Fruit fly (Drosophila melanogaster) whole organism, embryonic: ENCODE measurements around the gene CG7601.

Experiments
- Atf-2 ChIP-seq: fragments of 200-800 bp; sonication (Bioruptor generic); optimal IDR thresholded peaks from 2 replicates; lab custom pipeline; 2016; ENCODE audit warnings: missing biosample characterization, missing genetic modification characterization
- C15 ChIP-seq: fragments of 200-800 bp; sonication (Bioruptor generic); IDR thresholded peaks from 3 replicates; pipeline ENCODE4 v1.3.6; 2022; ENCODE audit warnings: missing biosample characterization, missing genetic modification characterization
- CG10654 ChIP-seq: fragments of 200-800 bp; sonication (Bioruptor generic); optimal IDR thresholded peaks from 2 replicates; lab custom pipeline; 2016; ENCODE audit warnings: missing biosample characterization, missing genetic modification characterization
- CG11723 ChIP-seq: fragments of 200-800 bp; sonication (Bioruptor generic); optimal IDR thresholded peaks from 2 replicates; lab custom pipeline; 2017; ENCODE audit warnings: missing biosample characterization, mild to moderate bottlenecking, missing genetic modification characterization
- CG12744 ChIP-seq: fragments of 200-800 bp; sonication (Bioruptor generic); optimal IDR thresholded peaks from 2 replicates; lab custom pipeline; 2016; ENCODE audit warnings: missing biosample characterization, missing genetic modification characterization
- CG16863 ChIP-seq: fragments of 200-800 bp; sonication (Bioruptor generic); optimal IDR thresholded peaks from 3 replicates; lab custom pipeline; 2016; ENCODE audit warnings: missing biosample characterization, missing genetic modification characterization
- CG17361 ChIP-seq: fragments of 200-800 bp; sonication (Bioruptor generic); IDR thresholded peaks from 3 replicates; pipeline ENCODE4 v1.3.6; 2022; ENCODE audit warnings: missing biosample characterization, missing genetic modification characterization
- CG17385 ChIP-seq: fragments of 200-800 bp; sonication (Bioruptor generic); optimal IDR thresholded peaks from 3 replicates; lab custom pipeline; 2018; ENCODE audit warnings: missing biosample characterization, mild to moderate bottlenecking, missing genetic modification characterization
- CG34376 ChIP-seq: fragments of 200-800 bp; sonication (Bioruptor generic); optimal IDR thresholded peaks from 2 replicates; lab custom pipeline; 2018; ENCODE audit warnings: missing biosample characterization, mild to moderate bottlenecking, missing genetic modification characterization
- CG3847 ChIP-seq: fragments of 200-800 bp; sonication (Bioruptor generic); IDR thresholded peaks from 2 replicates; pipeline ENCODE4 v1.3.6; 2022; ENCODE audit warnings: missing biosample characterization, missing genetic modification characterization
- CG4360 ChIP-seq: fragments of 200-800 bp; sonication (Bioruptor generic); IDR thresholded peaks from 2 replicates; pipeline ENCODE4 v1.3.6; 2022; ENCODE audit warnings: missing biosample characterization, missing genetic modification characterization
- CG7271 ChIP-seq: fragments of 200-800 bp; sonication (Bioruptor generic); optimal IDR thresholded peaks from 2 replicates; lab custom pipeline; 2018; ENCODE audit warnings: missing biosample characterization, mild to moderate bottlenecking, missing genetic modification characterization, moderate library complexity
- CG9437 ChIP-seq: fragments of 200-800 bp; sonication (Bioruptor generic); optimal IDR thresholded peaks from 2 replicates; lab custom pipeline; 2018; ENCODE audit warnings: missing biosample characterization, mild to moderate bottlenecking, missing genetic modification characterization
- Chrac-16 ChIP-seq: fragments of 200-800 bp; sonication (Bioruptor generic); optimal IDR thresholded peaks from 3 replicates; lab custom pipeline; 2016; ENCODE audit warnings: missing biosample characterization, missing genetic modification characterization
- CkIIα-i1 ChIP-seq: fragments of 200-800 bp; sonication (Bioruptor generic); IDR thresholded peaks from 2 replicates; pipeline ENCODE4 v1.3.6; 2022; ENCODE audit warnings: missing biosample characterization, missing genetic modification characterization
- CoRest ChIP-seq: fragments of 200-800 bp; sonication (Bioruptor generic); optimal IDR thresholded peaks from 3 replicates; lab custom pipeline; 2018; ENCODE audit warnings: missing biosample characterization, mild to moderate bottlenecking, missing genetic modification characterization, moderate library complexity
- Dip2 ChIP-seq: fragments of 200-800 bp; sonication (Bioruptor generic); IDR thresholded peaks from 2 replicates; pipeline ENCODE4 v1.3.6; 2022; ENCODE audit warnings: missing biosample characterization, missing genetic modification characterization
- Eip74EF ChIP-seq, 2 experiments: fragments of 200-800 bp in 1 of 2; fragments of >200 bp in 1 of 2; sonication (Bioruptor generic) in 1 of 2; optimal IDR thresholded peaks; 2 replicates each; lab custom pipeline; 2017 to 2019; ENCODE audit warnings: missing biosample characterization in 2 of 2, missing genetic modification characterization in 2 of 2, mild to moderate bottlenecking in 1 of 2, moderate library complexity in 1 of 2
- Ets65A ChIP-seq: fragments of 200-800 bp; sonication (Bioruptor generic); peaks from one replicate; lab custom pipeline; 2016; ENCODE audit warnings: missing biosample characterization, missing genetic modification characterization
- H2.0 ChIP-seq: fragments of 200-800 bp; sonication (Bioruptor generic); IDR thresholded peaks from 2 replicates; pipeline ENCODE4 v1.3.6; 2022; ENCODE audit warnings: missing biosample characterization, missing genetic modification characterization
- HLH54F ChIP-seq: fragments of 200-800 bp; sonication (Bioruptor generic); optimal IDR thresholded peaks from 3 replicates; lab custom pipeline; 2016; ENCODE audit warnings: missing biosample characterization, missing genetic modification characterization
- Hr51 ChIP-seq, 2 experiments: fragments of 200-800 bp; sonication (Bioruptor generic); optimal IDR thresholded peaks; 2 replicates in 1 of 2; 3 replicates in 1 of 2; lab custom pipeline; 2016 to 2018; ENCODE audit warnings: missing biosample characterization in 2 of 2, missing genetic modification characterization in 2 of 2, mild to moderate bottlenecking in 1 of 2, moderate library complexity in 1 of 2
- Hsf ChIP-seq: fragments of 200-800 bp; sonication (Bioruptor generic); optimal IDR thresholded peaks from 3 replicates; lab custom pipeline; 2016; ENCODE audit warnings: missing biosample characterization, missing genetic modification characterization
- Med ChIP-seq: fragments of 200-800 bp; sonication (Bioruptor generic); peaks from one replicate; lab custom pipeline; 2016; ENCODE audit warnings: missing biosample characterization, missing genetic modification characterization, mild to moderate bottlenecking, inconsistent platforms, moderate library complexity
- Mrtf ChIP-seq: fragments of 200-800 bp; sonication (Bioruptor generic); IDR thresholded peaks from 3 replicates; pipeline ENCODE4 v1.3.6; 2022; ENCODE audit warnings: missing biosample characterization, missing genetic modification characterization
- Neu2 ChIP-seq: fragments of 200-800 bp; sonication (Bioruptor generic); optimal IDR thresholded peaks from 3 replicates; lab custom pipeline; 2016; ENCODE audit warnings: missing biosample characterization, missing genetic modification characterization, borderline replicate concordance
- Nf-YA ChIP-seq: fragments of 200-800 bp; sonication (Bioruptor generic); IDR thresholded peaks from 2 replicates; pipeline ENCODE4 v1.3.6; 2022; ENCODE audit warnings: missing biosample characterization, missing genetic modification characterization
- Oli ChIP-seq: fragments of 200-800 bp; sonication (Bioruptor generic); optimal IDR thresholded peaks from 2 replicates; lab custom pipeline; 2018; ENCODE audit warnings: missing biosample characterization, mild to moderate bottlenecking, missing genetic modification characterization, moderate library complexity
- Scr ChIP-seq: fragments of 200-800 bp; sonication (Bioruptor generic); IDR thresholded peaks from 2 replicates; pipeline ENCODE4 v1.3.6; 2022; ENCODE audit warnings: missing biosample characterization, missing genetic modification characterization; ENCODE audit not compliant: partially characterized antibody
- Spps ChIP-seq: fragments of 200-800 bp; sonication (Bioruptor generic); optimal IDR thresholded peaks from 2 replicates; lab custom pipeline; 2018; ENCODE audit warnings: missing biosample characterization, mild to moderate bottlenecking, missing genetic modification characterization
- ab ChIP-seq: fragments of 200-800 bp; sonication (Bioruptor generic); optimal IDR thresholded peaks from 2 replicates; lab custom pipeline; 2016; ENCODE audit warnings: missing biosample characterization, missing genetic modification characterization
- ac ChIP-seq: fragments of 200-800 bp; sonication (Bioruptor generic); optimal IDR thresholded peaks from 3 replicates; lab custom pipeline; 2017; ENCODE audit warnings: missing biosample characterization, mild to moderate bottlenecking, missing genetic modification characterization
- ato ChIP-seq: fragments of 200-800 bp; sonication (Bioruptor generic); IDR thresholded peaks from 2 replicates; pipeline ENCODE4 v1.3.6; 2022; ENCODE audit warnings: missing biosample characterization, missing genetic modification characterization; ENCODE audit not compliant: partially characterized antibody
- br ChIP-seq: fragments of >200 bp; optimal IDR thresholded peaks from 2 replicates; lab custom pipeline; 2017
- corto ChIP-seq: fragments of 200-800 bp; sonication (Bioruptor generic); optimal IDR thresholded peaks from 2 replicates; lab custom pipeline; 2016; ENCODE audit warnings: missing biosample characterization, mild to moderate bottlenecking, missing genetic modification characterization, moderate library complexity
- danr ChIP-seq: fragments of 200-800 bp; sonication (Bioruptor generic); IDR thresholded peaks from 2 replicates; pipeline ENCODE4 v1.3.6; 2022; ENCODE audit warnings: missing biosample characterization, missing genetic modification characterization
- disco-r ChIP-seq: fragments of 200-800 bp; sonication (Bioruptor generic); optimal IDR thresholded peaks from 2 replicates; lab custom pipeline; 2016; ENCODE audit warnings: missing biosample characterization, missing genetic modification characterization
- eyg ChIP-seq: fragments of 200-800 bp; sonication (Bioruptor generic); optimal IDR thresholded peaks from 3 replicates; lab custom pipeline; 2016; ENCODE audit warnings: missing biosample characterization, missing genetic modification characterization
- gce ChIP-seq: fragments of 200-800 bp; sonication (Bioruptor generic); IDR thresholded peaks from 3 replicates; pipeline ENCODE4 v1.3.6; 2022; ENCODE audit warnings: missing biosample characterization, missing genetic modification characterization
- hkb ChIP-seq, 2 experiments: fragments of 200-800 bp in 1 of 2; fragments of >200 bp in 1 of 2; sonication (Bioruptor generic) in 1 of 2; IDR thresholded peaks in 1 of 2; optimal IDR thresholded peaks in 1 of 2; 2 replicates each; pipeline versions ENCODE4 v1.3.6 to Lab custom; 2017 to 2022; ENCODE audit warnings: missing biosample characterization in 1 of 2, missing genetic modification characterization in 1 of 2
- luna ChIP-seq: fragments of 200-800 bp; sonication (Bioruptor generic); optimal IDR thresholded peaks from 2 replicates; lab custom pipeline; 2016; ENCODE audit warnings: missing biosample characterization, missing genetic modification characterization
- mld ChIP-seq: fragments of 200-800 bp; sonication (Bioruptor generic); IDR thresholded peaks from 3 replicates; pipeline ENCODE4 v1.3.6; 2022; ENCODE audit warnings: missing biosample characterization, missing genetic modification characterization; ENCODE audit not compliant: partially characterized antibody
- onecut ChIP-seq: fragments of 200-800 bp; sonication (Bioruptor generic); IDR thresholded peaks from 2 replicates; pipeline ENCODE4 v1.3.6; 2022; ENCODE audit warnings: missing biosample characterization, missing genetic modification characterization
- org-1 ChIP-seq: fragments of 200-800 bp; sonication (Bioruptor generic); optimal IDR thresholded peaks from 2 replicates; lab custom pipeline; 2017; ENCODE audit warnings: missing biosample characterization, missing genetic modification characterization
- pum ChIP-seq: fragments of 200-800 bp; sonication (Bioruptor generic); optimal IDR thresholded peaks from 2 replicates; lab custom pipeline; 2016; ENCODE audit warnings: missing biosample characterization, missing genetic modification characterization
- ranshi ChIP-seq: fragments of 200-800 bp; sonication (Bioruptor generic); IDR thresholded peaks from 2 replicates; pipeline ENCODE4 v1.3.6; 2022; ENCODE audit warnings: missing biosample characterization, missing genetic modification characterization
- sens ChIP-seq: fragments of 200-800 bp; sonication (Bioruptor generic); peaks from one replicate; lab custom pipeline; 2016; ENCODE audit warnings: missing biosample characterization, missing genetic modification characterization
- sisA ChIP-seq: fragments of 200-800 bp; sonication (Bioruptor generic); IDR thresholded peaks from 2 replicates; pipeline ENCODE4 v1.3.6; 2022; ENCODE audit warnings: missing biosample characterization, missing genetic modification characterization
- sqz ChIP-seq: fragments of 200-800 bp; sonication (Bioruptor generic); optimal IDR thresholded peaks from 3 replicates; lab custom pipeline; 2018; ENCODE audit warnings: missing biosample characterization, mild to moderate bottlenecking, missing genetic modification characterization
- stwl ChIP-seq: fragments of 200-800 bp; sonication (Bioruptor generic); optimal IDR thresholded peaks from 3 replicates; lab custom pipeline; 2018; ENCODE audit warnings: missing biosample characterization, mild to moderate bottlenecking, missing genetic modification characterization, moderate library complexity

CG7601 gene

DNA sequence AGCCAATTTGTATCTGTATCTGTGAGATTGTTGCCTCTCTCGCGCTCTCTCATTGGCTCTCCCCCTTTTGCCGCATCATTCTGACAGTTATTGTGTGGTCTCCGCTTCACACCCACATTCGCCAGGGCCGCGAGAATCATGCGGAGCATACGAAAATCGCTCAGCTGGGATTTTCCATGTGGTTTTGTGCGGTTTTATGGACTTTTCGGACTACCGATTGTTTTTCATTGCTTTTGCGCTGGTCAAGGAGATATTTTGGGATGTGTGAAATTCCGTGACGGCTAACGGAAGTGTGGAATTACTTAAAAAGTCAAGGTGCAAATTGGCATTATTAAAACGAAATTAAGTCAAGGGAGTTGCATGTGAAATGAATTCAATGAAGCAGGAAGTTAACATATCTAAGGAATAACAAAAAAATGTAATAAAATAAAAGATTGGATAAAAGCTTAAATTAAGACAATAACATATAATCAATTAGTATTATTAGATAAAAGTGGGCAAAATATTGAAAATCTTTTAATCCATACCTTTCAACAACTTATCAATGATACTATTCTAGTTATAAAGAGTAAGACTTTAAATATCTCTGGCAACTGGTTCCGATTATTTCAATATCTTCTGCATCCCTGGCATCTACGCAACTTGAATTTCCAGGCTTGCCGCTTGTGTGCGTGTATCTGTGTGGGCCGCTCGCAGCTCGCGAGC is 35.7 kb upstream of the CG7601 start (continued):
- no peak for TF ChIP-seq ranshi (GFP tag; lab: Robert Waterston, UW)
- no peak for TF ChIP-seq Hr51 (GFP tag; optimal IDR thresholded peaks at IDR 0.05; lab: Kevin White, UChicago)
- TF ChIP-seq Dip2 (GFP tag; lab: Robert Waterston, UW) = no peak
- TF ChIP-seq hkb (optimal IDR thresholded peaks at IDR 0.05; lab: Kevin White, UChicago) = no peak
- TF ChIP-seq hkb (GFP tag; IDR thresholded peaks at IDR 0.05; lab: Robert Waterston, UW) = no peak
- peak; percentile 25 for TF ChIP-seq CG10654 (GFP tag; lab: Kevin White, UChicago)
- TF ChIP-seq Neu2 (GFP tag; lab: Kevin White, UChicago) = no peak
- no peak for TF ChIP-seq Scr
- TF ChIP-seq Spps (tag; lab: Kevin White, UChicago) = no peak
- no peak for TF ChIP-seq corto
- TF ChIP-seq br (lab: Kevin White, UChicago) = no peak
- no peak for TF ChIP-seq CG34376
- no peak for TF ChIP-seq gce
- no peak for TF ChIP-seq eyg (GFP tag; lab: Kevin White, UChicago)
- TF ChIP-seq sqz (GFP tag; lab: Kevin White, UChicago) = no peak
- no peak for TF ChIP-seq Atf-2 (GFP tag; lab: Kevin White, UChicago)
- TF ChIP-seq pum (GFP tag; lab: Kevin White, UChicago) = peak; percentile 3
- TF ChIP-seq Ets65A (GFP tag; lab: Kevin White, UChicago) = peak; percentile 94
- TF ChIP-seq CG16863 (GFP tag; lab: Kevin White, UChicago) = no peak
- peak; percentile 63 for TF ChIP-seq CoRest (tag; lab: Kevin White, UChicago)
- TF ChIP-seq Med (GFP tag; lab: Kevin White, UChicago) = peak; percentile 24
- TF ChIP-seq danr (GFP tag; lab: Robert Waterston, UW) = 0 out of 2 replicates have a peak, but pooled peaks have one; percentile 20
- TF ChIP-seq ato = no peak
- no peak for TF ChIP-seq disco-r (GFP tag; lab: Kevin White, UChicago)
- TF ChIP-seq luna (GFP tag; lab: Kevin White, UChicago) = no peak
- peak; percentile 93 for TF ChIP-seq CG9437 (GFP tag; lab: Kevin White, UChicago)
- TF ChIP-seq Mrtf (GFP tag; lab: Robert Waterston, UW) = 0 out of 3 replicates have a peak, but pooled peaks have one; percentile 39
- peak; percentile 30 for TF ChIP-seq CG11723 (GFP tag; lab: Kevin White, UChicago)
- peak; percentile 91 for TF ChIP-seq sens (GFP tag; lab: Kevin White, UChicago)
- no peak for TF ChIP-seq CG7271
- TF ChIP-seq ac (GFP tag; lab: Kevin White, UChicago) = no peak
- TF ChIP-seq H2.0 (GFP tag; lab: Robert Waterston, UW) = peak; percentile 35; the same call in 1 of the 2 replicates
- no peak for TF ChIP-seq org-1 (GFP tag; lab: Kevin White, UChicago)
- no peak for TF ChIP-seq ab (GFP tag; lab: Kevin White, UChicago)
- TF ChIP-seq C15 = no peak
- peak; percentile 36 for TF ChIP-seq Oli (tag; lab: Kevin White, UChicago)
- TF ChIP-seq onecut (GFP tag; lab: Robert Waterston, UW) = no peak
- 0 out of 2 replicates have a peak, but pooled peaks have one; percentile 19 for TF ChIP-seq CG3847 (GFP tag; lab: Robert Waterston, UW)
- no peak for TF ChIP-seq stwl (tag; lab: Kevin White, UChicago)
- TF ChIP-seq HLH54F = peak; percentile 10
- no peak; the same call in 1 of the 2 replicates for TF ChIP-seq sisA (GFP tag; lab: Robert Waterston, UW)
- TF ChIP-seq CkIIα-i1 (GFP tag; lab: Robert Waterston, UW) = no peak
- no peak for TF ChIP-seq Nf-YA (GFP tag; lab: Robert Waterston, UW)
- no peak for TF ChIP-seq CG4360
- TF ChIP-seq mld (GFP tag; lab: Robert Waterston, UW) = no peak
- TF ChIP-seq Eip74EF (GFP tag; optimal IDR thresholded peaks at IDR 0.05; lab: Kevin White, UChicago) = no peak
- peak; percentile 8 for TF ChIP-seq Hsf (GFP tag; lab: Kevin White, UChicago)
- TF ChIP-seq CG17361 (GFP tag; lab: Robert Waterston, UW) = peak; percentile 86
- peak; percentile 14 for TF ChIP-seq Chrac-16 (GFP tag; lab: Kevin White, UChicago)
- TF ChIP-seq CG17385 (GFP tag; lab: Kevin White, UChicago) = no peak
- no peak for TF ChIP-seq CG12744 (GFP tag; lab: Kevin White, UChicago)
